Worm (Caenorhabditis elegans): ENCODE results near the gene alr-1.

ce11 chrX:11076491-11076890 lies 48.9 kb downstream of the alr-1 start, which contains the start of gene W04G3.12:
- no peak for TF ChIP-seq ceh-82 (tag; optimal IDR thresholded peaks at IDR 0.05)
- TF ChIP-seq C34F6.9 (tag; optimal IDR thresholded peaks at IDR 0.05), result no peak
- no peak for TF ChIP-seq nhr-12 (tag; optimal IDR thresholded peaks at IDR 0.05)
- TF ChIP-seq ceh-16 (tag; optimal IDR thresholded peaks at IDR 0.05), result no peak
- no peak for TF ChIP-seq nhr-11 (tag; optimal IDR thresholded peaks at IDR 0.05)
- TF ChIP-seq aly-2 (tag; optimal IDR thresholded peaks at IDR 0.05), result no peak
- TF ChIP-seq elt-3 (tag; optimal IDR thresholded peaks at IDR 0.05), result no peak
- TF ChIP-seq elt-1 (tag; optimal IDR thresholded peaks at IDR 0.05), result no peak
- no peak for TF ChIP-seq nhr-23 (tag; optimal IDR thresholded peaks at IDR 0.05)
- TF ChIP-seq ZK546.5 (tag; optimal IDR thresholded peaks at IDR 0.05), result no peak

Data from whole organism, L2 larva.